Worm (Caenorhabditis elegans) whole organism, late embryonic: ENCODE measurements around the gene srh-82.

Experiments
- F13H6.1 ChIP-seq: sonication (generic microtip); optimal IDR thresholded peaks from 2 replicates; lab custom pipeline; 2016; ENCODE audit warnings: missing genetic modification characterization, missing compliant biosample characterization
- madf-2 ChIP-seq: sonication (generic microtip); optimal IDR thresholded peaks from 2 replicates; lab custom pipeline; 2017; ENCODE audit warnings: missing genetic modification characterization, missing compliant biosample characterization
- pha-4 ChIP-seq: fragments of 150-350 bp; optimal IDR thresholded peaks from 2 replicates; lab custom pipeline; 2018; ENCODE audit warnings: missing biosample characterization, missing genetic modification reagents, missing genetic modification characterization
- sox-4 ChIP-seq: sonication (generic microtip); optimal IDR thresholded peaks from 2 replicates; lab custom pipeline; 2017; ENCODE audit warnings: mild to moderate bottlenecking, missing genetic modification characterization, inconsistent platforms, missing compliant biosample characterization
- unc-55 ChIP-seq: sonication (generic microtip); optimal IDR thresholded peaks from 2 replicates; lab custom pipeline; 2017; ENCODE audit warnings: missing biosample characterization, missing genetic modification reagents, missing genetic modification characterization

DNA sequence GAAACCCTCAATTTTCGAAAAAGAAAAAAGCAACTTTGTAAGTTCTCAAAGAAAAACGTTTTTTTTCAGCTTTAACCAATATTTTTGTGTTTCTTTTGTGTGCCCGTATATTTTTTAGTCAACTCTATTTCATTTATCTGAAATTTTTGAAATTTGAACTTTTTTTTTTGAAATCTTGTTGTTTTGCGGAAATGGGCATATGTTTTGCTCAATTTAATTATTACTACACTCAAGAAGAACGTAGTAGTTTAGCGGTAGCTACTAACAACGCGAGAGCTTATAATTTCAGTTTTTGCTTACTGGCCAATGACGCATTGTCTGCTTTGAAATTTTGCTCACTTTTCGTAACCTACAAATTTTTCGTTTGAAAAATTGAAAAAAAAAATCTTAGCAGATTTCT lies at the start of gene srh-82:
- no peak for TF ChIP-seq madf-2 (tag; lab: Kevin White, UChicago)
- TF ChIP-seq F13H6.1, result no peak
- TF ChIP-seq sox-4, result no peak
- no peak for TF ChIP-seq pha-4 (tag; lab: Kevin White, UChicago)
- TF ChIP-seq unc-55, result no peak
